Fruit fly (Drosophila melanogaster) whole organism, wandering third instar larva: ENCODE results near the gene CG10098.
A peak's percentile ranks its signal among the peaks of the same experiment; 100 is the strongest.

Experiments
- Abd-B ChIP-seq: fragments of >200 bp; optimal IDR thresholded peaks from 2 replicates; lab custom pipeline; 2017; ENCODE audit warnings: missing biosample characterization, missing genetic modification characterization
- CG32264 ChIP-seq: fragments of 200-800 bp; sonication (Bioruptor generic); optimal IDR thresholded peaks from 2 replicates; lab custom pipeline; 2016; ENCODE audit warnings: missing biosample characterization, missing genetic modification characterization
- CG9705 ChIP-seq: fragments of 200-800 bp; sonication (Bioruptor generic); optimal IDR thresholded peaks from 2 replicates; lab custom pipeline; 2018; ENCODE audit warnings: missing biosample characterization, mild to moderate bottlenecking, missing genetic modification characterization
- CrebA ChIP-seq: fragments of 200-800 bp; sonication (Bioruptor generic); optimal IDR thresholded peaks from 2 replicates; lab custom pipeline; 2016; ENCODE audit warnings: missing biosample characterization, mild to moderate bottlenecking, missing genetic modification characterization, borderline replicate concordance
- Dfd ChIP-seq: fragments of >200 bp; optimal IDR thresholded peaks from 2 replicates; lab custom pipeline; 2017; ENCODE audit warnings: missing biosample characterization, missing genetic modification characterization
- Dif ChIP-seq: fragments of 200-275, 200-300 bp; sonication (Bioruptor generic); optimal IDR thresholded peaks from 2 replicates; lab custom pipeline; 2018; ENCODE audit warnings: missing biosample characterization, missing genetic modification characterization; ENCODE audit not compliant: partially characterized antibody
- GATAd ChIP-seq: sonication (Bioruptor generic); optimal IDR thresholded peaks from 2 replicates; lab custom pipeline; 2016; ENCODE audit warnings: missing biosample characterization, missing genetic modification characterization
- HLH106 ChIP-seq: fragments of 200-800 bp; optimal IDR thresholded peaks from 3 replicates; lab custom pipeline; 2019; ENCODE audit warnings: missing biosample characterization, mild to moderate bottlenecking, missing genetic modification characterization, moderate library complexity
- Hnf4 ChIP-seq: fragments of 200-800 bp; sonication (Bioruptor generic); optimal IDR thresholded peaks from 2 replicates; lab custom pipeline; 2016; ENCODE audit warnings: missing biosample characterization, mild to moderate bottlenecking, missing genetic modification characterization
- Hr78 ChIP-seq: fragments of >200 bp; optimal IDR thresholded peaks from 2 replicates; lab custom pipeline; 2017; ENCODE audit warnings: missing biosample characterization, missing genetic modification characterization
- Hr83 ChIP-seq: fragments of 200-300 bp; sonication (Bioruptor generic); optimal IDR thresholded peaks from 2 replicates; lab custom pipeline; 2016; ENCODE audit warnings: missing biosample characterization, mild to moderate bottlenecking, missing genetic modification characterization, moderate library complexity; ENCODE audit not compliant: poor library complexity, severe bottlenecking
- Jra ChIP-seq: sonication (Bioruptor generic); optimal IDR thresholded peaks from 2 replicates; lab custom pipeline; 2016; ENCODE audit warnings: missing biosample characterization, missing genetic modification characterization
- Myc ChIP-seq: fragments of >200 bp; optimal IDR thresholded peaks from 2 replicates; lab custom pipeline; 2017
- N ChIP-seq: fragments of >200 bp; optimal IDR thresholded peaks from 2 replicates; lab custom pipeline; 2018; ENCODE audit warnings: missing biosample characterization, missing external identifiers, missing genetic modification characterization
- OdsH ChIP-seq: fragments of 200-800 bp; sonication (Bioruptor generic); optimal IDR thresholded peaks from 2 replicates; lab custom pipeline; 2016; ENCODE audit warnings: missing biosample characterization, mild to moderate bottlenecking, missing genetic modification characterization
- Sp1 ChIP-seq: fragments of 200-800 bp; sonication (Bioruptor generic); optimal IDR thresholded peaks from 3 replicates; lab custom pipeline; 2019; ENCODE audit warnings: missing biosample characterization, mild to moderate bottlenecking, missing genetic modification characterization, moderate library complexity
- brk ChIP-seq: fragments of 200-800 bp; sonication (Bioruptor generic); optimal IDR thresholded peaks from 2 replicates; lab custom pipeline; 2016; ENCODE audit warnings: missing biosample characterization, mild to moderate bottlenecking, missing genetic modification characterization
- dl ChIP-seq, 2 experiments: fragments of 175-275, 200-275 bp in 1 of 2; fragments of 200-275 bp in 1 of 2; sonication (Bioruptor generic); optimal IDR thresholded peaks; lab custom pipeline; 2018; ENCODE audit warnings: mild to moderate bottlenecking in 2 of 2, missing biosample characterization in 2 of 2, missing genetic modification characterization in 2 of 2, moderate library complexity in 2 of 2; ENCODE audit not compliant: partially characterized antibody in 2 of 2, insufficient read depth in 1 of 2
- dmrt93B ChIP-seq: fragments of 200-800 bp; sonication (Bioruptor generic); optimal IDR thresholded peaks from 2 replicates; lab custom pipeline; 2018; ENCODE audit warnings: missing biosample characterization, mild to moderate bottlenecking, missing genetic modification characterization
- dsf ChIP-seq: sonication (Bioruptor generic); optimal IDR thresholded peaks from 2 replicates; lab custom pipeline; 2016; ENCODE audit warnings: missing biosample characterization, missing genetic modification characterization, borderline replicate concordance
- ey ChIP-seq: fragments of 200-800 bp; sonication (Bioruptor generic); optimal IDR thresholded peaks from 2 replicates; lab custom pipeline; 2016; ENCODE audit warnings: missing biosample characterization, missing genetic modification characterization
- foxo ChIP-seq, 2 experiments: fragments of 200-800 bp; sonication (Bioruptor generic); optimal IDR thresholded peaks; 2 replicates in 1 of 2; 3 replicates in 1 of 2; lab custom pipeline; 2016 to 2017; ENCODE audit warnings: missing biosample characterization in 2 of 2, missing genetic modification characterization in 2 of 2
- fru ChIP-seq: fragments of 200-800 bp; sonication (Bioruptor generic); optimal IDR thresholded peaks from 3 replicates; lab custom pipeline; 2016; ENCODE audit warnings: missing biosample characterization, mild to moderate bottlenecking, missing genetic modification characterization
- h ChIP-seq: fragments of 200-800 bp; sonication (Bioruptor generic); optimal IDR thresholded peaks from 3 replicates; lab custom pipeline; 2016; ENCODE audit warnings: missing biosample characterization, mild to moderate bottlenecking, missing genetic modification characterization
- lola ChIP-seq: fragments of >200 bp; optimal IDR thresholded peaks from 2 replicates; lab custom pipeline; 2017; ENCODE audit warnings: missing biosample characterization, missing genetic modification characterization
- pan ChIP-seq: fragments of >200 bp; optimal IDR thresholded peaks from 2 replicates; lab custom pipeline; 2017
- psq ChIP-seq: fragments of 200-800 bp; sonication (Bioruptor generic); optimal IDR thresholded peaks from 3 replicates; lab custom pipeline; 2017; ENCODE audit warnings: missing biosample characterization, mild to moderate bottlenecking, missing genetic modification characterization, moderate library complexity
- rgr ChIP-seq: fragments of 200-800 bp; sonication (Bioruptor generic); optimal IDR thresholded peaks from 3 replicates; lab custom pipeline; 2016; ENCODE audit warnings: missing biosample characterization, mild to moderate bottlenecking, missing genetic modification characterization
- sage ChIP-seq: fragments of 200-800 bp; sonication (Bioruptor generic); optimal IDR thresholded peaks from 2 replicates; lab custom pipeline; 2016; ENCODE audit warnings: missing biosample characterization, mild to moderate bottlenecking, missing genetic modification characterization
- sv ChIP-seq: fragments of 200-800 bp; sonication (Bioruptor generic); optimal IDR thresholded peaks from 3 replicates; lab custom pipeline; 2016; ENCODE audit warnings: missing biosample characterization, missing genetic modification characterization
- usp ChIP-seq: fragments of >200 bp; optimal IDR thresholded peaks from 2 replicates; lab custom pipeline; 2017; ENCODE audit warnings: missing biosample characterization, missing genetic modification characterization
- woc ChIP-seq: sonication (Bioruptor generic); optimal IDR thresholded peaks from 2 replicates; lab custom pipeline; 2016; ENCODE audit warnings: missing biosample characterization, mild to moderate bottlenecking, missing genetic modification characterization

The CG10098 gene

dm6 chr3R:7090337-7090830 is 34.0 kb upstream of the CG10098 start (continued):
- TF ChIP-seq dmrt93B (GFP tag; lab: Kevin White, UChicago) (no peak), Hr78 (GFP tag; lab: Kevin White, UChicago) (no peak), dsf (GFP tag; lab: Kevin White, UChicago) (no peak), CG9705 (GFP tag; lab: Kevin White, UChicago) (no peak), sage (GFP tag; lab: Kevin White, UChicago) (no peak), Hnf4 (GFP tag; lab: Kevin White, UChicago) (no peak), Dif (GFP tag; lab: Kevin White, UChicago) (no peak), Dfd (GFP tag; lab: Kevin White, UChicago) (no peak), ey (GFP tag; lab: Kevin White, UChicago) (peak; percentile 36), sv (GFP tag; lab: Kevin White, UChicago) (no peak), CrebA (GFP tag; lab: Kevin White, UChicago) (no peak), OdsH (GFP tag; lab: Kevin White, UChicago) (no peak)

DNA sequence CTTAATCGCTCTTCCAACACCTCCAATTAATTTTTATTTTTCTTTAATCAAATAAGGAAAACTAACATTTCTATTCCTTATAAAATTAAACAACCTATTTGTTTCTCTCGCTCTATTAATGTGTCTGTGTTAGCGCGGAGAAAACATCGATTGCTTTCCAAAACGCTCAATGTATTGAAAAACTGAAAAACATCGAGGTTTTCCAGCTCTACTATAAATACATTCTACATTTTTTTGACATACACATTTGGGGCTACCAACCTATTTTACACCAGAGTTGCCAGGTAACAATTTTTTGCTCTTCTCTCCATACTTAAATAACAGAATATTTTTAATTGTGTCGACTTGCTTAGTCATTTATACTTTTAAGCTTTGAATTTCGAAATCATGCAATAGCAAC is 32.4 kb upstream of the CG10098 start:
- no peak for TF ChIP-seq N
- TF ChIP-seq sv (GFP tag; lab: Kevin White, UChicago): no peak
- TF ChIP-seq psq (GFP tag; lab: Kevin White, UChicago): no peak
- TF ChIP-seq dl (GFP tag; optimal IDR thresholded peaks at IDR 0.05; lab: Kevin White, UChicago; ENCODE audit: insufficient read depth in 1 of 2, partially characterized antibody in 2 of 2): no peak
- TF ChIP-seq CG32264 (GFP tag; lab: Kevin White, UChicago): no peak
- TF ChIP-seq fru: no peak
- no peak for TF ChIP-seq dmrt93B (GFP tag; lab: Kevin White, UChicago)
- no peak for TF ChIP-seq Hr83
- no peak for TF ChIP-seq Abd-B (GFP tag; lab: Kevin White, UChicago)
- no peak for TF ChIP-seq h (GFP tag; lab: Kevin White, UChicago)
- no peak for TF ChIP-seq CrebA (GFP tag; lab: Kevin White, UChicago)
- no peak for TF ChIP-seq Sp1 (GFP tag; lab: Kevin White, UChicago)
- no peak for TF ChIP-seq rgr

dm6 chr3R:7093592-7093991 is 30.8 kb upstream of the CG10098 start:
- no peak for TF ChIP-seq sage (GFP tag; lab: Kevin White, UChicago)
- peak in 1 of 2 experiments; percentile 18 for TF ChIP-seq foxo (GFP tag; optimal IDR thresholded peaks at IDR 0.05; lab: Kevin White, UChicago)
- TF ChIP-seq psq (GFP tag; lab: Kevin White, UChicago): no peak
- peak; percentile 8 for TF ChIP-seq brk (GFP tag; lab: Kevin White, UChicago)
- no peak for TF ChIP-seq sv (GFP tag; lab: Kevin White, UChicago)
- peak; percentile 11 for TF ChIP-seq Hr83
- TF ChIP-seq HLH106 (tag; lab: Kevin White, UChicago): peak; percentile 46
- no peak for TF ChIP-seq lola (GFP tag; lab: Kevin White, UChicago)
- peak; percentile 9 for TF ChIP-seq ey (GFP tag; lab: Kevin White, UChicago)
- peak; percentile 10 for TF ChIP-seq woc (GFP tag; lab: Kevin White, UChicago)
- no peak for TF ChIP-seq dl (GFP tag; optimal IDR thresholded peaks at IDR 0.05; lab: Kevin White, UChicago; ENCODE audit: insufficient read depth in 1 of 2, partially characterized antibody in 2 of 2)
- no peak for TF ChIP-seq Jra (GFP tag; lab: Kevin White, UChicago)
- TF ChIP-seq Myc (lab: Kevin White, UChicago): no peak
- TF ChIP-seq rgr: no peak
- TF ChIP-seq Abd-B (GFP tag; lab: Kevin White, UChicago): no peak
- TF ChIP-seq pan: no peak
- TF ChIP-seq fru: no peak
- TF ChIP-seq, all 38 proteins: peak for 6

DNA sequence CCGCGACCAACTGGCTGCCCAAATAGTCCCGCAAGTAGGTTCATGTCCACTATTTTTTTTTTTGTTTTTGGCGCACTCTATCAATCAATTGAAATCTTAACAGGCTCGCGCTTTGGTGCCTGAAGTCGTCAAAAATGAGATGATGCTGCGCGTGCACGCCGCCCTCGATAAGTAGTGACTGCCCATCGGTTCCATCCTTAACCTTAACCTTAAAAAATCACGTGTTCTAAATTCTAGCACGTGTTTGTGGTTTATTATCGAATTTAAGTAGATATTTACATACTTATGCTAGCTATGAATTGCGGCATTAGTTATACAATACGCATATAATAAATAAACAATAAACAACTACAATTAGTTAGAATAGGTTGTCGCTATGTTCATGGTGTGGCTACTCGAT is 30.0 kb upstream of the CG10098 start:
- no peak for TF ChIP-seq psq (GFP tag; lab: Kevin White, UChicago)
- no peak for TF ChIP-seq Dfd (GFP tag; lab: Kevin White, UChicago)
- TF ChIP-seq Myc (lab: Kevin White, UChicago): peak; percentile 52
- TF ChIP-seq fru: no peak
- TF ChIP-seq usp (GFP tag; lab: Kevin White, UChicago): no peak
- TF ChIP-seq sv (GFP tag; lab: Kevin White, UChicago): no peak
- no peak for TF ChIP-seq GATAd (GFP tag; lab: Kevin White, UChicago)
- no peak for TF ChIP-seq Hnf4 (GFP tag; lab: Kevin White, UChicago)
- TF ChIP-seq, all 38 proteins: peak for 1
